Worm (Caenorhabditis elegans): Measurements from ENCODE around the gene ZC395.11.

Gene ZC395.11

DNA sequence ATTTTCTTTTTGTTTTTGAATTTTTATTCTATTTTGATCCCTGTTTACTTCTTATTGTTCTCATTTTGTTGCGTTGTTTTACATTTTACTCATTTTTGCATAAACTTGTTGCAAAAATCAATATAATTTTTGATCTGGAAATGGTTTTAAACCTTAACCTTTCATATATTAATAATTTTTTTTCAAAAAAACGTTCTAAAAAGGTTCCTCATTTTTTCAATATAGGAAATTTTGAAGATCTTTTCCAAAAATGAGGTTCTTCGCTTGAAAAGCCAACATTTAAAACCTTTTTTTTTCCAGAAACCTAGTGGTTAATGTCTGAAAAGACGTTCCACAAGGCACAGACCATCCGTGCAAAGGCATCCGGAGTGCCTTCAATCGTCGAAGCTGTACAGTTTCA, 25.7 kb downstream of the ZC395.11 start, which contains the start of gene gop-3:
gop-3 (plus strand) TSS at position 301 of the 400 bp plus-strand sequence.
- TF ChIP-seq W03F9.2 (tag; optimal IDR thresholded peaks at IDR 0.05) (no peak), dao-5 (tag; optimal IDR thresholded peaks at IDR 0.05) (no peak)

DNA sequence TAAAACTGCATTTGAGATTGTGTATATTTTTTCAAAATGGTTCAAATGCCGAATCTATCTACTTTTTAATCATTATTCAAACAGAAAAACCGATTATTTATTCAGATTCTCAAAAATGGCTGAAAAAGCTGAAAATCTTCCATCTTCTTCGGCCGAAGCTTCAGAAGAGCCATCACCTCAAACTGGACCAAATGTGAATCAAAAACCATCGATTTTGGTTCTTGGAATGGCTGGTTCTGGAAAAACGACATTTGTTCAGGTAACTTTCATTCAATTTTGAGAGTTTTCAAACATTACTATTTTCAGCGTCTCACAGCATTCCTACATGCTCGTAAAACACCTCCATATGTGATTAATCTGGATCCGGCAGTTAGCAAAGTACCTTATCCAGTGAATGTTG, 27.2 kb downstream of the ZC395.11 start, which contains the start of gene gop-2:
gop-2 (plus strand) TSS at position 106 of the 400 bp plus-strand sequence.
- TF ChIP-seq him-1 (tag; optimal IDR thresholded peaks at IDR 0.05) (no peak), dao-5 (tag; optimal IDR thresholded peaks at IDR 0.05) (no peak), W03F9.2 (tag; optimal IDR thresholded peaks at IDR 0.05) (no peak)

DNA sequence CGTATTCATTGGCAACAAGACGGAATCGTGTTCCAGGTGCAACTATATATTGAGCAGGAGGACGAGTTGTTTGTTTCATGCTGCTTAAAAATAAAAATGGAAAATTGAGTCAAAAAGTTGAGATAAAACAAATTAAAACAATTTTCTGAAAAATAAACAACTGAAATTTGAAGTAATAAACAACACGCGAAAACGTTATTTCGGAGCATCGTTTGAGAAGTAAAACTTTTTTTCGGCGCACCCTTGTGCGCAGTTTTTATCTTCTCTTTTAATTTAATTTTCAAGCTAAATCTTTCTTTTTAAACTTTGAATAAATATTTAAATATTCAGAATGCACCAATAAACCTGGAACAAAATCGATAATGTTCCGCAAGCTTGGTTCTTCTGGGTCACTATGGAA, 32.0 kb downstream of the ZC395.11 start, which contains the start of the genes sumv-1 and gop-1:
sumv-1 (minus strand) TSS at position 80 of the 400 bp plus-strand sequence.
gop-1 (plus strand) TSS at position 331 of the 400 bp plus-strand sequence.
- no peak for TF ChIP-seq him-1 (tag; optimal IDR thresholded peaks at IDR 0.05)
- no peak for TF ChIP-seq W03F9.2 (tag; optimal IDR thresholded peaks at IDR 0.05)
- TF ChIP-seq dao-5 (tag; optimal IDR thresholded peaks at IDR 0.05): no peak

ce11 chrIII:5248706-5249105, 37.4 kb downstream of the ZC395.11 start:
- TF ChIP-seq W03F9.2 (tag; optimal IDR thresholded peaks at IDR 0.05): no peak
- no peak for TF ChIP-seq dao-5 (tag; optimal IDR thresholded peaks at IDR 0.05)

DNA sequence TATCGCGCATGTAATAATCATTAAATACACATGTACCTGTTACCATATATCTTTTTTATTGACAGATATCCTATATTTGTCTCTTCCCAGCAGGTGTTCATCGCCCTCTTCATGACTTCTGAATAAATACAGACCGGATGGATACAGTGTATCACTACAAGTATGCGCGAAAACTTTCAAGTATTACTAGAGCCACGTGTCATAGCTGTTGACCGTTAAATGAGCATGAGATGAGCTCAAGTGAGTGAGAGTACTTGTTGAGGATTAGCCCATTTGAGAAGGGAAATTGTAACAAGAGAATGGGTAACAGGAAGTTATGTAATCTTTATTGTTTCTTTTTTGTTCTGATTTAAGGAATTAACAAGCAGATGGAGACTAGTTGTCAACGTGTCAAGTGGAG, 41.0 kb downstream of the ZC395.11 start:
- TF ChIP-seq dao-5 (tag; optimal IDR thresholded peaks at IDR 0.05) (no peak), him-1 (tag; optimal IDR thresholded peaks at IDR 0.05) (no peak), W03F9.2 (tag; optimal IDR thresholded peaks at IDR 0.05) (no peak)

- TF ChIP-seq W03F9.2 (tag; optimal IDR thresholded peaks at IDR 0.05): no peak
- no peak for TF ChIP-seq dao-5 (tag; optimal IDR thresholded peaks at IDR 0.05)
- no peak for TF ChIP-seq him-1 (tag; optimal IDR thresholded peaks at IDR 0.05)
These were observed 41.6 kb downstream of the ZC395.11 start, which contains the start of gene cnd-1 for ce11 chrIII:5244539-5244938. TSS of gene cnd-1 (minus strand) at chrIII:5244639.

- TF ChIP-seq dao-5 (tag; optimal IDR thresholded peaks at IDR 0.05) (no peak), W03F9.2 (tag; optimal IDR thresholded peaks at IDR 0.05) (no peak), him-1 (tag; optimal IDR thresholded peaks at IDR 0.05) (no peak)
These were observed 44.3 kb downstream of the ZC395.11 start for ce11 chrIII:5241854-5242253.

ce11 chrIII:5236104-5236503, 50.0 kb downstream of the ZC395.11 start, which contains the start of gene prx-10:
TSS of gene prx-10 (plus strand) at chrIII:5236404.
- TF ChIP-seq him-1 (tag; optimal IDR thresholded peaks at IDR 0.05): no peak
- no peak for TF ChIP-seq dao-5 (tag; optimal IDR thresholded peaks at IDR 0.05)
- TF ChIP-seq W03F9.2 (tag; optimal IDR thresholded peaks at IDR 0.05): no peak

Measured in whole organism, L4/young adult.